Fruit fly (Drosophila melanogaster): ENCODE data around the gene stwl.

The stwl gene

dm6 chr3L:14409419-14410145 lies at the start of gene stwl:
Gene stwl (minus strand): TSS chr3L:14409939.
- TF ChIP-seq tj (GFP tag; optimal IDR thresholded peaks at IDR 0.05) (no peak), Crg-1 (GFP tag; optimal IDR thresholded peaks at IDR 0.05) (peak; percentile 23), toe (GFP tag; optimal IDR thresholded peaks at IDR 0.05) (peak; percentile 65), bab1 (GFP tag; optimal IDR thresholded peaks at IDR 0.05) (no peak), CG11617 (GFP tag; optimal IDR thresholded peaks at IDR 0.05) (no peak), CG7101 (tag; optimal IDR thresholded peaks at IDR 0.05) (peak; percentile 40), CG7045 (GFP tag; optimal IDR thresholded peaks at IDR 0.05) (peak; percentile 24), CG14711 (tag; optimal IDR thresholded peaks at IDR 0.05) (peak; percentile 50), CG33017 (tag; optimal IDR thresholded peaks at IDR 0.05) (no peak), Clk (GFP tag; optimal IDR thresholded peaks at IDR 0.05) (no peak), cnc (optimal IDR thresholded peaks at IDR 0.05) (no peak), Mnt (GFP tag; optimal IDR thresholded peaks at IDR 0.05) (peak; percentile 40), CG1620 (GFP tag; optimal IDR thresholded peaks at IDR 0.05) (peak; percentile 65), ovo (GFP tag; optimal IDR thresholded peaks at IDR 0.05) (peak; percentile 11), Hr96 (GFP tag; optimal IDR thresholded peaks at IDR 0.05) (peak; percentile 70), kay (GFP tag; ENCODE audit: borderline replicate concordance) (no peak), CG12768 (GFP tag; optimal IDR thresholded peaks at IDR 0.05) (no peak), cic (GFP tag; optimal IDR thresholded peaks at IDR 0.05) (peak; percentile 42), pad (GFP tag; optimal IDR thresholded peaks at IDR 0.05) (peak; percentile 29), CG5204 (GFP tag; optimal IDR thresholded peaks at IDR 0.05) (peak; percentile 53)

dm6 chr3L:14456898-14457297 lies 47.2 kb upstream of the stwl start:
- no peak for TF ChIP-seq Clk (GFP tag; optimal IDR thresholded peaks at IDR 0.05)

- no peak for TF ChIP-seq CG33017 (tag; optimal IDR thresholded peaks at IDR 0.05)
- TF ChIP-seq Crg-1 (GFP tag; optimal IDR thresholded peaks at IDR 0.05): no peak
- TF ChIP-seq CG14711 (tag; optimal IDR thresholded peaks at IDR 0.05): no peak
- TF ChIP-seq CG7101 (tag; optimal IDR thresholded peaks at IDR 0.05): no peak
- no peak for TF ChIP-seq Hr96 (GFP tag; optimal IDR thresholded peaks at IDR 0.05)
- TF ChIP-seq tj (GFP tag; optimal IDR thresholded peaks at IDR 0.05): no peak
- TF ChIP-seq Clk (GFP tag; optimal IDR thresholded peaks at IDR 0.05): no peak
- TF ChIP-seq pad (GFP tag; optimal IDR thresholded peaks at IDR 0.05): no peak
- TF ChIP-seq CG12768 (GFP tag; optimal IDR thresholded peaks at IDR 0.05): no peak
- no peak for TF ChIP-seq CG7045 (GFP tag; optimal IDR thresholded peaks at IDR 0.05)
- TF ChIP-seq CG5204 (GFP tag; optimal IDR thresholded peaks at IDR 0.05): no peak
- no peak for TF ChIP-seq cnc (optimal IDR thresholded peaks at IDR 0.05)
- no peak for TF ChIP-seq bab1 (GFP tag; optimal IDR thresholded peaks at IDR 0.05)
- no peak for TF ChIP-seq CG11617 (GFP tag; optimal IDR thresholded peaks at IDR 0.05)
- TF ChIP-seq kay (GFP tag; ENCODE audit: borderline replicate concordance): no peak
- no peak for TF ChIP-seq ovo (GFP tag; optimal IDR thresholded peaks at IDR 0.05)
- TF ChIP-seq CG1620 (GFP tag; optimal IDR thresholded peaks at IDR 0.05): no peak
Measured at dm6 chr3L:14455968-14456678, 46.4 kb upstream of the stwl start.

dm6 chr3L:14454716-14455115 lies 45.0 kb upstream of the stwl start:
- no peak for TF ChIP-seq cic (GFP tag; optimal IDR thresholded peaks at IDR 0.05)

dm6 chr3L:14453260-14453590 lies 43.5 kb upstream of the stwl start:
- TF ChIP-seq CG11617 (GFP tag; optimal IDR thresholded peaks at IDR 0.05) (no peak), CG5204 (GFP tag; optimal IDR thresholded peaks at IDR 0.05) (no peak), CG7101 (tag; optimal IDR thresholded peaks at IDR 0.05) (no peak), pad (GFP tag; optimal IDR thresholded peaks at IDR 0.05) (no peak), CG14711 (tag; optimal IDR thresholded peaks at IDR 0.05) (no peak), Mnt (GFP tag; optimal IDR thresholded peaks at IDR 0.05) (no peak), toe (GFP tag; optimal IDR thresholded peaks at IDR 0.05) (no peak), CG33017 (tag; optimal IDR thresholded peaks at IDR 0.05) (no peak), CG7045 (GFP tag; optimal IDR thresholded peaks at IDR 0.05) (no peak), Hr96 (GFP tag; optimal IDR thresholded peaks at IDR 0.05) (no peak)

- no peak for TF ChIP-seq Mnt (GFP tag; optimal IDR thresholded peaks at IDR 0.05)
- no peak for TF ChIP-seq ovo (GFP tag; optimal IDR thresholded peaks at IDR 0.05)
- no peak for TF ChIP-seq CG12768 (GFP tag; optimal IDR thresholded peaks at IDR 0.05)
- TF ChIP-seq cic (GFP tag; optimal IDR thresholded peaks at IDR 0.05): no peak
- no peak for TF ChIP-seq Crg-1 (GFP tag; optimal IDR thresholded peaks at IDR 0.05)
- TF ChIP-seq CG11617 (GFP tag; optimal IDR thresholded peaks at IDR 0.05): no peak
- no peak for TF ChIP-seq kay (GFP tag; ENCODE audit: borderline replicate concordance)
- TF ChIP-seq cnc (optimal IDR thresholded peaks at IDR 0.05): no peak
- no peak for TF ChIP-seq CG7045 (GFP tag; optimal IDR thresholded peaks at IDR 0.05)
- no peak for TF ChIP-seq CG14711 (tag; optimal IDR thresholded peaks at IDR 0.05)
- TF ChIP-seq pad (GFP tag; optimal IDR thresholded peaks at IDR 0.05): no peak
- TF ChIP-seq Hr96 (GFP tag; optimal IDR thresholded peaks at IDR 0.05): no peak
- TF ChIP-seq CG7101 (tag; optimal IDR thresholded peaks at IDR 0.05): no peak
- TF ChIP-seq CG33017 (tag; optimal IDR thresholded peaks at IDR 0.05): no peak
- TF ChIP-seq Clk (GFP tag; optimal IDR thresholded peaks at IDR 0.05): no peak
- no peak for TF ChIP-seq bab1 (GFP tag; optimal IDR thresholded peaks at IDR 0.05)
- no peak for TF ChIP-seq CG5204 (GFP tag; optimal IDR thresholded peaks at IDR 0.05)
- TF ChIP-seq CG1620 (GFP tag; optimal IDR thresholded peaks at IDR 0.05): no peak
- no peak for TF ChIP-seq toe (GFP tag; optimal IDR thresholded peaks at IDR 0.05)
Measured at dm6 chr3L:14452419-14453259, 42.9 kb upstream of the stwl start.

All from whole organism, adult.